Worm (Caenorhabditis elegans): ENCODE data around the gene rabr-1.
A peak's percentile ranks its signal among the peaks of the same experiment; 100 is the strongest.

The rabr-1 gene

ce11 chrX:2531276-2531675 is 35.3 kb downstream of the rabr-1 start (continued):
- peak; percentile 46 for TF ChIP-seq hlh-30 (tag; optimal IDR thresholded peaks at IDR 0.05; ENCODE audit: insufficient read depth)
- TF ChIP-seq madf-9 (GFP tag; conservative IDR thresholded peaks at IDR 0.05) = peak; percentile 53
- TF ChIP-seq ceh-82 (tag; optimal IDR thresholded peaks at IDR 0.05) = no peak
- 0 out of 2 replicates have a peak, but pooled peaks have one; percentile 40 for TF ChIP-seq php-3 (GFP tag; IDR thresholded peaks at IDR 0.05)
- TF ChIP-seq Y48G9A.11 (GFP tag; IDR thresholded peaks at IDR 0.05) = peak; percentile 75
- TF ChIP-seq nhr-102 (tag; optimal IDR thresholded peaks at IDR 0.05) = peak; percentile 70
- peak; percentile 75 for TF ChIP-seq arid-1 (GFP tag; conservative IDR thresholded peaks at IDR 0.05)
- no peak for TF ChIP-seq jun-1 (tag; optimal IDR thresholded peaks at IDR 0.05)
- TF ChIP-seq F37D6.2 (tag; optimal IDR thresholded peaks at IDR 0.05) = no peak
- TF ChIP-seq mxl-2 (GFP tag; conservative IDR thresholded peaks at IDR 0.05) = no peak
- peak; percentile 62 to 76 for TF ChIP-seq daf-16 (GFP tag; optimal IDR thresholded peaks at IDR 0.05)
- peak; percentile 79 for TF ChIP-seq daf-16 (tag; optimal IDR thresholded peaks at IDR 0.05)
- no peak for TF ChIP-seq lin-15B (tag; optimal IDR thresholded peaks at IDR 0.05)
- TF ChIP-seq lin-1 (GFP tag; IDR thresholded peaks at IDR 0.05) = peak; percentile 43; the same call in 1 of the 2 replicates
- 0 out of 2 replicates have a peak, but pooled peaks have one; percentile 34 for TF ChIP-seq T26A8.4 (GFP tag; IDR thresholded peaks at IDR 0.05)
- no peak for TF ChIP-seq nhr-10 (tag; optimal IDR thresholded peaks at IDR 0.05)
- peak; percentile 40; the same call in 1 of the 2 replicates for TF ChIP-seq hmg-1.1 (GFP tag; IDR thresholded peaks at IDR 0.05)
- TF ChIP-seq ceh-20 (GFP tag; IDR thresholded peaks at IDR 0.05) = no peak
- no peak for TF ChIP-seq mdl-1 (tag; optimal IDR thresholded peaks at IDR 0.05)
- peak in 1 of 2 experiments; percentile 11 for TF ChIP-seq unc-62 (GFP tag; optimal IDR thresholded peaks at IDR 0.05 in 1 of 2)
- TF ChIP-seq unc-62 (tag; optimal IDR thresholded peaks at IDR 0.05) = no peak
- peak; percentile 63 for TF ChIP-seq lin-38 (GFP tag; IDR thresholded peaks at IDR 0.05)
- TF ChIP-seq zag-1 (tag; optimal IDR thresholded peaks at IDR 0.05) = no peak
- TF ChIP-seq mep-1 (tag; optimal IDR thresholded peaks at IDR 0.05) = no peak
- no peak for TF ChIP-seq sdz-12 (GFP tag; optimal IDR thresholded peaks at IDR 0.05)
- 0 out of 2 replicates have a peak, but pooled peaks have one; percentile 35 for TF ChIP-seq F26F4.8 (GFP tag; conservative IDR thresholded peaks at IDR 0.05)
- no peak for TF ChIP-seq Y105C5A.15 (GFP tag; IDR thresholded peaks at IDR 0.05)
- TF ChIP-seq attf-4 (tag; optimal IDR thresholded peaks at IDR 0.05) = no peak
- peak; percentile 60 for TF ChIP-seq dve-1 (tag; optimal IDR thresholded peaks at IDR 0.05; ENCODE audit: insufficient read depth)
- TF ChIP-seq Y5F2A.4 (GFP tag; optimal IDR thresholded peaks at IDR 0.05) = no peak
- TF ChIP-seq F44E2.7 (GFP tag; IDR thresholded peaks at IDR 0.05) = 0 out of 2 replicates have a peak, but pooled peaks have one; percentile 55
- peak; percentile 55 for TF ChIP-seq zip-2 (tag; optimal IDR thresholded peaks at IDR 0.05)
- no peak for TF ChIP-seq ceh-28 (tag; optimal IDR thresholded peaks at IDR 0.05)
- TF ChIP-seq pha-4 (GFP tag; IDR thresholded peaks at IDR 0.05) = peak; percentile 70; the same call in 1 of the 2 replicates
- no peak for TF ChIP-seq pha-4 (tag; optimal IDR thresholded peaks at IDR 0.05)
- no peak for TF ChIP-seq daf-8 (GFP tag; IDR thresholded peaks at IDR 0.05)
- TF ChIP-seq dmd-8 (GFP tag; IDR thresholded peaks at IDR 0.05) = peak; percentile 73
- TF ChIP-seq set-16 (GFP tag; IDR thresholded peaks at IDR 0.05) = no peak
- TF ChIP-seq egl-27 (tag; optimal IDR thresholded peaks at IDR 0.05) = no peak
- TF ChIP-seq ztf-11 (tag; optimal IDR thresholded peaks at IDR 0.05) = no peak
- peak in 1 of 2 experiments; percentile 53 for TF ChIP-seq lsy-2 (tag; optimal IDR thresholded peaks at IDR 0.05)
- TF ChIP-seq snpc-1.2 (GFP tag; IDR thresholded peaks at IDR 0.05) = peak; percentile 81
- peak; percentile 98 for TF ChIP-seq aha-1 (tag)
- TF ChIP-seq fos-1 (tag; optimal IDR thresholded peaks at IDR 0.05) = no peak
